Worm (Caenorhabditis elegans) whole organism, L3 larva: ENCODE results near the gene mtr-4.

ENCODE experiments used
- aly-2 ChIP-seq: fragments of 150-350 bp; optimal IDR thresholded peaks from 2 replicates; lab custom pipeline; 2014; ENCODE audit warnings: missing biosample characterization, missing genetic modification characterization
- ama-1 ChIP-seq: fragments of 150-350 bp; optimal IDR thresholded peaks from 2 replicates; lab custom pipeline; 2018
- elt-3 ChIP-seq, 3 experiments: fragments of 150-350 bp in 1 of 3; sonication (generic microtip) in 2 of 3; optimal IDR thresholded peaks; 2 replicates in 2 of 3; 4 replicates in 1 of 3; lab custom pipeline; 2014 to 2017; ENCODE audit warnings: missing biosample characterization in 3 of 3, missing genetic modification characterization in 3 of 3
- fkh-10 ChIP-seq: sonication (generic microtip); optimal IDR thresholded peaks from 2 replicates; lab custom pipeline; 2017; ENCODE audit warnings: missing biosample characterization, missing genetic modification reagents, missing genetic modification characterization
- fos-1 ChIP-seq: fragments of 150-350 bp; optimal IDR thresholded peaks from 2 replicates; lab custom pipeline; 2014; ENCODE audit warnings: missing biosample characterization, missing genetic modification characterization
- lin-15B ChIP-seq: fragments of 150-350 bp; optimal IDR thresholded peaks from 2 replicates; lab custom pipeline; 2014; ENCODE audit warnings: missing biosample characterization, missing genetic modification characterization
- nhr-11 ChIP-seq: fragments of 150-350 bp; optimal IDR thresholded peaks from 2 replicates; lab custom pipeline; 2014; ENCODE audit warnings: missing biosample characterization, missing genetic modification characterization
- nhr-76 ChIP-seq: fragments of 150-350 bp; sonication (generic microtip); optimal IDR thresholded peaks from 5 replicates; lab custom pipeline; 2014; ENCODE audit warnings: missing biosample characterization, missing genetic modification characterization
- nhr-77 ChIP-seq: fragments of 150-350 bp; optimal IDR thresholded peaks from 2 replicates; lab custom pipeline; 2014; ENCODE audit warnings: missing biosample characterization, missing genetic modification characterization
- pqm-1 ChIP-seq: fragments of 150-350 bp; optimal IDR thresholded peaks from 2 replicates; lab custom pipeline; 2017; ENCODE audit warnings: missing biosample characterization, missing genetic modification characterization, inconsistent platforms

DNA sequence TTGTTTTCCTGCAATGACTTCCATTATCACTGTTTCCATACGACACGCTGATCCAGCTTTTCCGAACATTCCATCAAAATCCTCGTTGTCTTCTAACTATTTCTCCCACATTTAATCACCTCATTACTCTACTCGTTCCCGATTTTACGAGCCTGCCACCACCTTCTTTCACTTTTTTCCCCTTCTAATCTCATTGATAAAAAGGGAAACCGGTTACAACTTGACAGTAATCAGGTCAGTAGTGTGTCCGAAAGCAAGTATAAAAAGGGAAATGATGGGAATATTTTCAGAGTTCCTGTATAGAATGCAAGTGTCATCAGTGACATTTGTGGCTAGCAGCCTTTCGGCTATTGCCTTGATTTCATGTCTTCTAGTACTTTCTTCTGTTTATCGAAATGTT lies 3.9 kb upstream of the mtr-4 start, which contains the start of gene col-123:
- TF ChIP-seq pqm-1 (tag; lab: Kevin White, UChicago) (no peak), fkh-10 (no peak), nhr-77 (tag; lab: Kevin White, UChicago) (no peak), ama-1 (lab: Kevin White, UChicago) (no peak), lin-15B (no peak), elt-3 (tag; optimal IDR thresholded peaks at IDR 0.05; lab: Kevin White, UChicago) (no peak), fos-1 (tag; lab: Kevin White, UChicago) (no peak), aly-2 (tag; lab: Kevin White, UChicago) (no peak), nhr-76 (tag; lab: Kevin White, UChicago) (no peak), nhr-11 (no peak)
